Worm (Caenorhabditis elegans): ENCODE results near the gene Y71H2AM.20.
A peak's percentile ranks its signal among the peaks of the same experiment; 100 is the strongest.

Y71H2AM.20 gene

ce11 chrIII:2778655-2779054 is 7.1 kb downstream of the Y71H2AM.20 start, which contains the start of gene laf-1:
laf-1 (minus strand) TSS chrIII:2779053.
- no peak for TF ChIP-seq scrt-1 (GFP tag; IDR thresholded peaks at IDR 0.05)
- no peak for TF ChIP-seq ceh-36 (tag; optimal IDR thresholded peaks at IDR 0.05)
- no peak for TF ChIP-seq aly-1 (tag; optimal IDR thresholded peaks at IDR 0.05)
- no peak for TF ChIP-seq hnd-1 (tag; optimal IDR thresholded peaks at IDR 0.05)
- TF ChIP-seq F13C5.2 (tag; optimal IDR thresholded peaks at IDR 0.05) = no peak
- no peak for TF ChIP-seq ceh-13 (GFP tag; optimal IDR thresholded peaks at IDR 0.05)
- TF ChIP-seq ets-7 (tag; optimal IDR thresholded peaks at IDR 0.05) = no peak
- no peak for TF ChIP-seq tbx-11 (GFP tag; IDR thresholded peaks at IDR 0.05)
- TF ChIP-seq tra-4 (tag; optimal IDR thresholded peaks at IDR 0.05) = no peak

- TF ChIP-seq hmg-4 (GFP tag; optimal IDR thresholded peaks at IDR 0.05) (no peak), hnd-1 (tag; optimal IDR thresholded peaks at IDR 0.05) (no peak), F13C5.2 (tag; optimal IDR thresholded peaks at IDR 0.05) (no peak), ets-7 (tag; optimal IDR thresholded peaks at IDR 0.05) (no peak), aly-1 (tag; optimal IDR thresholded peaks at IDR 0.05) (no peak)
Measured at ce11 chrIII:2770752-2771151, 15.0 kb downstream of the Y71H2AM.20 start.

- TF ChIP-seq hnd-1 (tag; optimal IDR thresholded peaks at IDR 0.05) (no peak), pes-1 (GFP tag; IDR thresholded peaks at IDR 0.05) (no peak), ceh-36 (tag; optimal IDR thresholded peaks at IDR 0.05) (no peak), tbx-37 (GFP tag; conservative IDR thresholded peaks at IDR 0.05) (no peak), tra-4 (tag; optimal IDR thresholded peaks at IDR 0.05) (no peak), aly-1 (tag; optimal IDR thresholded peaks at IDR 0.05) (no peak), hmbx-1 (tag; optimal IDR thresholded peaks at IDR 0.05) (no peak), flt-1 (GFP tag; IDR thresholded peaks at IDR 0.05) (no peak), ama-1 (optimal IDR thresholded peaks at IDR 0.05) (no peak), F13C5.2 (tag; optimal IDR thresholded peaks at IDR 0.05) (no peak), sea-1 (GFP tag; conservative IDR thresholded peaks at IDR 0.05) (no peak), ceh-13 (GFP tag; optimal IDR thresholded peaks at IDR 0.05) (no peak)
Measured at ce11 chrIII:2769078-2769477, 16.7 kb downstream of the Y71H2AM.20 start.

ce11 chrIII:2768635-2769034 is 17.1 kb downstream of the Y71H2AM.20 start, which contains the start of gene swsn-3:
swsn-3 (minus strand) TSS chrIII:2768679.
- peak; percentile 70 for TF ChIP-seq ceh-13 (GFP tag; optimal IDR thresholded peaks at IDR 0.05)
- TF ChIP-seq scrt-1 (GFP tag; IDR thresholded peaks at IDR 0.05) = peak; percentile 84
- peak; percentile 68 for TF ChIP-seq hnd-1 (tag; optimal IDR thresholded peaks at IDR 0.05)
- TF ChIP-seq F13C5.2 (tag; optimal IDR thresholded peaks at IDR 0.05) = peak; percentile 96
- TF ChIP-seq hmbx-1 (tag; optimal IDR thresholded peaks at IDR 0.05) = peak; percentile 44
- peak; percentile 80 for TF ChIP-seq aly-1 (tag; optimal IDR thresholded peaks at IDR 0.05)
- TF ChIP-seq pes-1 (GFP tag; IDR thresholded peaks at IDR 0.05) = peak; percentile 87
- no peak for TF ChIP-seq ama-1 (optimal IDR thresholded peaks at IDR 0.05)
- peak; percentile 61 for TF ChIP-seq B0310.2 (tag; optimal IDR thresholded peaks at IDR 0.05)
- TF ChIP-seq hmg-4 (GFP tag; optimal IDR thresholded peaks at IDR 0.05) = peak; percentile 79
- peak; percentile 75 for TF ChIP-seq ceh-36 (tag; optimal IDR thresholded peaks at IDR 0.05)
- TF ChIP-seq sea-1 (GFP tag; conservative IDR thresholded peaks at IDR 0.05) = peak; percentile 86
- peak; percentile 79 for TF ChIP-seq tbx-37 (GFP tag; conservative IDR thresholded peaks at IDR 0.05)
- peak; percentile 58 for TF ChIP-seq ets-7 (tag; optimal IDR thresholded peaks at IDR 0.05)
- TF ChIP-seq flt-1 (GFP tag; IDR thresholded peaks at IDR 0.05) = peak; percentile 73; the same call in 1 of the 2 replicates
- peak; percentile 55 for TF ChIP-seq tra-4 (tag; optimal IDR thresholded peaks at IDR 0.05)
- TF ChIP-seq tbx-11 (GFP tag; IDR thresholded peaks at IDR 0.05) = peak; percentile 81

- TF ChIP-seq ceh-36 (tag; optimal IDR thresholded peaks at IDR 0.05) (no peak), hmbx-1 (tag; optimal IDR thresholded peaks at IDR 0.05) (no peak), aly-1 (tag; optimal IDR thresholded peaks at IDR 0.05) (no peak), flt-1 (GFP tag; IDR thresholded peaks at IDR 0.05) (no peak), ceh-13 (GFP tag; optimal IDR thresholded peaks at IDR 0.05) (no peak), tbx-37 (GFP tag; conservative IDR thresholded peaks at IDR 0.05) (no peak), scrt-1 (GFP tag; IDR thresholded peaks at IDR 0.05) (no peak), tbx-11 (GFP tag; IDR thresholded peaks at IDR 0.05) (no peak), sea-1 (GFP tag; conservative IDR thresholded peaks at IDR 0.05) (no peak), B0310.2 (tag; optimal IDR thresholded peaks at IDR 0.05) (no peak)
Measured at ce11 chrIII:2760726-2761125, 25.0 kb downstream of the Y71H2AM.20 start, which contains the start of gene pho-9. pho-9 (minus strand) TSS chrIII:2760816.

- TF ChIP-seq hmg-4 (GFP tag; optimal IDR thresholded peaks at IDR 0.05) (no peak), scrt-1 (GFP tag; IDR thresholded peaks at IDR 0.05) (no peak)
Measured at ce11 chrIII:2759308-2759707, 26.4 kb downstream of the Y71H2AM.20 start.

ce11 chrIII:2758092-2758491 is 27.7 kb downstream of the Y71H2AM.20 start:
- no peak for TF ChIP-seq ama-1 (optimal IDR thresholded peaks at IDR 0.05)
- no peak for TF ChIP-seq tbx-11 (GFP tag; IDR thresholded peaks at IDR 0.05)
- no peak for TF ChIP-seq sea-1 (GFP tag; conservative IDR thresholded peaks at IDR 0.05)
- no peak for TF ChIP-seq tra-4 (tag; optimal IDR thresholded peaks at IDR 0.05)

- TF ChIP-seq ets-7 (tag; optimal IDR thresholded peaks at IDR 0.05) = no peak
- peak; percentile 91 for TF ChIP-seq ceh-36 (tag; optimal IDR thresholded peaks at IDR 0.05)
Measured at ce11 chrIII:2757478-2757877, 28.3 kb downstream of the Y71H2AM.20 start.

- TF ChIP-seq ets-7 (tag; optimal IDR thresholded peaks at IDR 0.05) (no peak), hnd-1 (tag; optimal IDR thresholded peaks at IDR 0.05) (no peak)
Measured at ce11 chrIII:2756260-2756659, 29.5 kb downstream of the Y71H2AM.20 start, which contains the start of gene gldi-9. gldi-9 (minus strand) TSS chrIII:2756360.
